In the genomic region with DNA sequence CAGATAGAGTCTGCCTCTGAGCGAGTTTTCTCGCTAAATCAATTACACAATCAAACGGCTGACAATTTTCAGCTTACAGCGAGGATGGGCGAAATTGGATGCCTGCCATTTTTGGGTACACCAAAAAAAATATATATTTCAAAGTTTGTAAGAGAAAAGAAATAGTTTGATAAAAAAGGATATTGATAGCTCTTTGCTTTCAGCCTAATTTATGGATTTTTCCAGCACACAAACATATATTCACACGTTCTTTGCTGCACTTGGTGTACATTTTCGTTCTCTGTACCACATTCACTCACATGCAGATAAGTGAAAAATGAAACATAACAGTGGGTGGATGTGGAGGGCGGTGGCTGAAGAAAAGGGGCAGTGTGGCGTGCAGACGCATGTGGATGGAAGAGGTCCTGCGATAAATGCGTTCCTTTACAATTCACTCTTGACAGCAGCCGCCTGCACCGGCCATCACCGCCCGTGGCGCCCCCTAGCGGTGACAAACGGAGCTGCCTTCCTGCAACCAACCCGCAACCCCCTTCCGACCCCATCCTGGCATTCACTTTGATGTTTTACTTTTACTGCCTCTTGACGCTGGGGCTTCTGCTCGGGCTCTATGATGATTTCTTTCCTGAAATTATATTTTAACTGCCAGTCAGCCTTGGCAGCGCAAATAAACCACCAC, we compare ENCODE assay signal across 2 fruit fly cellular contexts.
TF ChIP-seq lines count a peak whose summit lies in the region.

No protein-coding gene starts in this region.

TF ChIP-seq in whole organism, embryonic, 481 proteins besides CTCF, POLR2A, EP300 and RAD21 (continued from another document and continues in another):
- no peak for TF ChIP-seq Hsf (GFP tag; optimal IDR thresholded peaks at IDR 0.05; lab: Kevin White, UChicago)
- TF ChIP-seq vvl (GFP tag; IDR thresholded peaks at IDR 0.05; lab: Robert Waterston, UW), result peak; percentile 49
- no peak for TF ChIP-seq CG12744 (GFP tag; optimal IDR thresholded peaks at IDR 0.05; lab: Kevin White, UChicago)
- no peak for TF ChIP-seq CG5245 (GFP tag; optimal IDR thresholded peaks at IDR 0.05; lab: Kevin White, UChicago)
- no peak for TF ChIP-seq Ravus (GFP tag; IDR thresholded peaks at IDR 0.05; lab: Robert Waterston, UW)
- no peak for TF ChIP-seq twi (tag; optimal IDR thresholded peaks at IDR 0.05; lab: Kevin White, UChicago)
- 0 out of 2 replicates have a peak, but pooled peaks have one; percentile 17 for TF ChIP-seq slbo (GFP tag; IDR thresholded peaks at IDR 0.05; lab: Robert Waterston, UW)
- no peak for TF ChIP-seq cas (GFP tag; IDR thresholded peaks at IDR 0.05; lab: Robert Waterston, UW)
- no peak for TF ChIP-seq yki (optimal IDR thresholded peaks at IDR 0.05; lab: Kevin White, UChicago)
- TF ChIP-seq NfI (GFP tag; optimal IDR thresholded peaks at IDR 0.05; lab: Kevin White, UChicago), result no peak
- no peak for TF ChIP-seq p53 (GFP tag; optimal IDR thresholded peaks at IDR 0.05; lab: Kevin White, UChicago)
- no peak for TF ChIP-seq Spps (tag; optimal IDR thresholded peaks at IDR 0.05; lab: Kevin White, UChicago)
- peak; percentile 8 for TF ChIP-seq lab (GFP tag; optimal IDR thresholded peaks at IDR 0.05; lab: Kevin White, UChicago)
- no peak for TF ChIP-seq usp (GFP tag; optimal IDR thresholded peaks at IDR 0.05; lab: Kevin White, UChicago)
- no peak for TF ChIP-seq pnt (GFP tag; optimal IDR thresholded peaks at IDR 0.05; lab: Kevin White, UChicago)
- TF ChIP-seq CG11504 (tag; optimal IDR thresholded peaks at IDR 0.05; lab: Kevin White, UChicago), result peak; percentile 7
- TF ChIP-seq esg (GFP tag; conservative IDR thresholded peaks at IDR 0.05; lab: Robert Waterston, UW), result peak; percentile 13; the same call in 1 of the 2 replicates
- no peak for TF ChIP-seq Hr51 (GFP tag; optimal IDR thresholded peaks at IDR 0.05; lab: Kevin White, UChicago)
- TF ChIP-seq CG18764 (GFP tag; optimal IDR thresholded peaks at IDR 0.05; lab: Kevin White, UChicago), result no peak
- no peak for TF ChIP-seq run (tag; optimal IDR thresholded peaks at IDR 0.05; lab: Kevin White, UChicago)
- TF ChIP-seq CG17829 (tag; optimal IDR thresholded peaks at IDR 0.05; lab: Kevin White, UChicago), result no peak
- TF ChIP-seq hbn (GFP tag; IDR thresholded peaks at IDR 0.05; lab: Robert Waterston, UW; ENCODE audit: partially characterized antibody), result no peak
- TF ChIP-seq CG1529 (GFP tag; optimal IDR thresholded peaks at IDR 0.05; lab: Kevin White, UChicago), result no peak
- no peak for TF ChIP-seq Atf-2 (GFP tag; optimal IDR thresholded peaks at IDR 0.05; lab: Kevin White, UChicago)
- no peak for TF ChIP-seq Elba2 (GFP tag; optimal IDR thresholded peaks at IDR 0.05; lab: Kevin White, UChicago)
- no peak for TF ChIP-seq disco-r (GFP tag; optimal IDR thresholded peaks at IDR 0.05; lab: Kevin White, UChicago)
- no peak for TF ChIP-seq CG6175 (GFP tag; IDR thresholded peaks at IDR 0.05; lab: Robert Waterston, UW)
- no peak for TF ChIP-seq CG11456 (GFP tag; IDR thresholded peaks at IDR 0.05; lab: Robert Waterston, UW)
- TF ChIP-seq ERR (GFP tag; optimal IDR thresholded peaks at IDR 0.05; lab: Kevin White, UChicago), result no peak
- TF ChIP-seq CG9797 (GFP tag; optimal IDR thresholded peaks at IDR 0.05; lab: Kevin White, UChicago), result no peak
- TF ChIP-seq CG2202 (tag; optimal IDR thresholded peaks at IDR 0.05; lab: Kevin White, UChicago), result no peak
- peak; percentile 13; the same call in 1 of the 2 replicates for TF ChIP-seq chm (GFP tag; IDR thresholded peaks at IDR 0.05; lab: Robert Waterston, UW)
- TF ChIP-seq dysf (GFP tag; IDR thresholded peaks at IDR 0.05; lab: Robert Waterston, UW), result no peak
- TF ChIP-seq CG16863 (GFP tag; optimal IDR thresholded peaks at IDR 0.05; lab: Kevin White, UChicago), result no peak
- TF ChIP-seq CG11696 (GFP tag; IDR thresholded peaks at IDR 0.05; lab: Robert Waterston, UW), result no peak
- no peak for TF ChIP-seq CG10543 (GFP tag; optimal IDR thresholded peaks at IDR 0.05; lab: Kevin White, UChicago)
- TF ChIP-seq Tbp (GFP tag; optimal IDR thresholded peaks at IDR 0.05; lab: Kevin White, UChicago), result no peak
- TF ChIP-seq so (GFP tag; IDR thresholded peaks at IDR 0.05; lab: Robert Waterston, UW), result no peak
- no peak for TF ChIP-seq crol (GFP tag; IDR thresholded peaks at IDR 0.05; lab: Robert Waterston, UW)
- TF ChIP-seq ftz-f1 (GFP tag; optimal IDR thresholded peaks at IDR 0.05; lab: Kevin White, UChicago), result no peak
- peak; percentile 6 for TF ChIP-seq CG30431 (GFP tag; optimal IDR thresholded peaks at IDR 0.05; lab: Kevin White, UChicago)
- no peak for TF ChIP-seq eve (GFP tag; optimal IDR thresholded peaks at IDR 0.05; lab: Kevin White, UChicago)
- peak; percentile 20 for TF ChIP-seq gem (tag; optimal IDR thresholded peaks at IDR 0.05; lab: Kevin White, UChicago)
- TF ChIP-seq CG1233 (GFP tag; optimal IDR thresholded peaks at IDR 0.05; lab: Kevin White, UChicago), result no peak
- peak; percentile 77 for TF ChIP-seq sens (GFP tag; lab: Kevin White, UChicago)
- TF ChIP-seq ab (GFP tag; optimal IDR thresholded peaks at IDR 0.05; lab: Kevin White, UChicago), result no peak
- TF ChIP-seq Trl (optimal IDR thresholded peaks at IDR 0.05; lab: Kevin White, UChicago), result no peak
- TF ChIP-seq Trl (GFP tag; optimal IDR thresholded peaks at IDR 0.05; lab: Kevin White, UChicago), result no peak
- TF ChIP-seq CG12071 (GFP tag; optimal IDR thresholded peaks at IDR 0.05; lab: Kevin White, UChicago), result no peak
- TF ChIP-seq Sry-δ (GFP tag; optimal IDR thresholded peaks at IDR 0.05; lab: Kevin White, UChicago), result no peak
- TF ChIP-seq gcm2 (GFP tag; optimal IDR thresholded peaks at IDR 0.05; lab: Kevin White, UChicago), result no peak
- peak; percentile 9 for TF ChIP-seq bcd (GFP tag; optimal IDR thresholded peaks at IDR 0.05; lab: Kevin White, UChicago)
- peak; percentile 30; the same call in 1 of the 2 replicates for TF ChIP-seq CG32532 (GFP tag; IDR thresholded peaks at IDR 0.05; lab: Robert Waterston, UW)
- no peak for TF ChIP-seq CHES-1-like (GFP tag; optimal IDR thresholded peaks at IDR 0.05; lab: Kevin White, UChicago)
- TF ChIP-seq Scr (GFP tag; IDR thresholded peaks at IDR 0.05; lab: Robert Waterston, UW; ENCODE audit: partially characterized antibody), result no peak
- no peak for TF ChIP-seq ranshi (GFP tag; IDR thresholded peaks at IDR 0.05; lab: Robert Waterston, UW)
- no peak for TF ChIP-seq CG11560 (tag; IDR thresholded peaks at IDR 0.05; lab: Robert Waterston, UW)
- TF ChIP-seq psq (GFP tag; optimal IDR thresholded peaks at IDR 0.05; lab: Kevin White, UChicago), result no peak
- TF ChIP-seq MESR4 (GFP tag; optimal IDR thresholded peaks at IDR 0.05; lab: Kevin White, UChicago), result no peak
- no peak for TF ChIP-seq kni (GFP tag; optimal IDR thresholded peaks at IDR 0.05; lab: Kevin White, UChicago)
- TF ChIP-seq cato (GFP tag; optimal IDR thresholded peaks at IDR 0.05; lab: Kevin White, UChicago; ENCODE audit: borderline replicate concordance), result no peak
- no peak for TF ChIP-seq unpg (GFP tag; optimal IDR thresholded peaks at IDR 0.05; lab: Kevin White, UChicago)
- no peak for TF ChIP-seq CG18011 (GFP tag; optimal IDR thresholded peaks at IDR 0.05; lab: Kevin White, UChicago)
- peak; percentile 36; the same call in 1 of the 2 replicates for TF ChIP-seq Ptx1 (GFP tag; IDR thresholded peaks at IDR 0.05; lab: Robert Waterston, UW)

TF ChIP-seq in whole organism, prepupa, 60 proteins besides CTCF, POLR2A, EP300 and RAD21 (continued from another document):
- peak; percentile 9 for TF ChIP-seq Smox (GFP tag; optimal IDR thresholded peaks at IDR 0.05; lab: Kevin White, UChicago)
- peak; percentile 74 for TF ChIP-seq Eip78C (GFP tag; lab: Kevin White, UChicago)
- peak; percentile 58; the same call in 1 of the 3 replicates for TF ChIP-seq CG6163 (GFP tag; IDR thresholded peaks at IDR 0.05; lab: Robert Waterston, UW)
- no peak for TF ChIP-seq CG6854 (GFP tag; optimal IDR thresholded peaks at IDR 0.05; lab: Kevin White, UChicago)
TF ChIP-seq in whole organism, prepupa: peak in this region for 18.
